Worm (Caenorhabditis elegans) whole organism, L4 larva: ENCODE data around the gene C48B4.13.

ENCODE experiments used
- F10B5.3 ChIP-seq: sonication (generic microtip); optimal IDR thresholded peaks from 2 replicates; lab custom pipeline; 2016; ENCODE audit warnings: mild to moderate bottlenecking, missing genetic modification characterization, missing compliant biosample characterization
- T26A8.4 ChIP-seq: fragments of 200-800 bp; sonication (Bioruptor generic); IDR thresholded peaks from 2 replicates; pipeline ENCODE4 v1.3.6; 2022; ENCODE audit warnings: missing genetic modification characterization, missing compliant biosample characterization
- ceh-82 ChIP-seq: sonication (generic microtip); optimal IDR thresholded peaks from 2 replicates; lab custom pipeline; 2017; ENCODE audit warnings: missing biosample characterization, missing genetic modification characterization
- hlh-11 ChIP-seq: fragments of 200-800 bp; sonication (Bioruptor generic); optimal IDR thresholded peaks from 2 replicates; lab custom pipeline; 2018; ENCODE audit warnings: mild to moderate bottlenecking, missing genetic modification characterization, missing compliant biosample characterization
- lin-13 ChIP-seq: fragments of 150-350 bp; optimal IDR thresholded peaks from 2 replicates; lab custom pipeline; 2014; ENCODE audit warnings: missing biosample characterization, missing genetic modification reagents, missing genetic modification characterization
- lin-15B ChIP-seq: fragments of 150-350 bp; sonication (generic microtip); optimal IDR thresholded peaks from 3 replicates; lab custom pipeline; 2014; ENCODE audit warnings: missing biosample characterization, missing genetic modification characterization
- mep-1 ChIP-seq: fragments of 150-350 bp; sonication (generic microtip); optimal IDR thresholded peaks from 3 replicates; lab custom pipeline; 2014; ENCODE audit warnings: missing biosample characterization, missing genetic modification characterization
- nhr-77 ChIP-seq: fragments of 150-350 bp; optimal IDR thresholded peaks from 2 replicates; lab custom pipeline; 2014; ENCODE audit warnings: missing biosample characterization, missing genetic modification characterization
- unc-39 ChIP-seq: sonication (generic microtip); optimal IDR thresholded peaks from 2 replicates; lab custom pipeline; 2017; ENCODE audit warnings: missing biosample characterization, missing genetic modification characterization

- TF ChIP-seq hlh-11 (tag; lab: Kevin White, UChicago) = no peak
- TF ChIP-seq lin-13 (GFP tag; lab: Kevin White, UChicago) = no peak
- TF ChIP-seq mep-1 (tag; lab: Kevin White, UChicago) = no peak
- no peak for TF ChIP-seq ceh-82
- TF ChIP-seq T26A8.4 (GFP tag; lab: Robert Waterston, UW) = no peak
- no peak for TF ChIP-seq nhr-77
- TF ChIP-seq unc-39 (tag; lab: Kevin White, UChicago) = no peak
- TF ChIP-seq F10B5.3 (tag; lab: Kevin White, UChicago) = no peak
- no peak for TF ChIP-seq lin-15B (tag; lab: Kevin White, UChicago)
Measured at ce11 chrIII:9544820-9545219, 23.7 kb upstream of the C48B4.13 start, which contains the start of gene ZK1098.12.
